Fruit fly (Drosophila melanogaster): ENCODE results near the gene Muc11A.
A peak's percentile ranks its signal among the peaks of the same experiment; 100 is the strongest.

Muc11A gene

DNA sequence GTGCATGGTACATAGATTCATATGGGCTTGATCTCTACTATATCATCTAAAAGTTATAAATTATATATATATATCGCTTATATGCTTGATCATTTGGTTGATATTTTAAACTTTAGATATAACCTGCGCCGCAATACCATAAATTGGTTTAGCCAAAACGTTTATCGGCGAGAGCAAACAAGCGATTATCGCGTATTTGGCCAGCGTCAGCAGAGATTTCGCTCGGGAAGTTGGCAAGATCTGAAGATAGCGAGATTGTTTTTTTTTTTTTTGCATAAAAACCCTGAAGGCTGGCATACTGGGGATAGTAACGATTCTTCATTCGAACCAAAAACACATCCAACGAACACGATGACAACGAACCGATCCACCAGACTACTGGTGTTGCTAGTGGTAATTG is at the start of gene Muc11A:
Gene Muc11A, plus strand, starts transcription at position 301 of the 400 bp plus-strand sequence.
- no peak for TF ChIP-seq CG10669 (GFP tag; optimal IDR thresholded peaks at IDR 0.05)
- TF ChIP-seq CG9139 (GFP tag; optimal IDR thresholded peaks at IDR 0.05), result no peak
- no peak for TF ChIP-seq CG7368 (GFP tag; optimal IDR thresholded peaks at IDR 0.05)
- TF ChIP-seq CG4318 (GFP tag; optimal IDR thresholded peaks at IDR 0.05), result no peak
- TF ChIP-seq cyc (GFP tag; optimal IDR thresholded peaks at IDR 0.05), result no peak
- TF ChIP-seq acj6 (GFP tag; optimal IDR thresholded peaks at IDR 0.05), result no peak
- no peak for TF ChIP-seq dsx (GFP tag; optimal IDR thresholded peaks at IDR 0.05; ENCODE audit: poor library complexity, severe bottlenecking)
- TF ChIP-seq esn (GFP tag; optimal IDR thresholded peaks at IDR 0.05), result no peak

DNA sequence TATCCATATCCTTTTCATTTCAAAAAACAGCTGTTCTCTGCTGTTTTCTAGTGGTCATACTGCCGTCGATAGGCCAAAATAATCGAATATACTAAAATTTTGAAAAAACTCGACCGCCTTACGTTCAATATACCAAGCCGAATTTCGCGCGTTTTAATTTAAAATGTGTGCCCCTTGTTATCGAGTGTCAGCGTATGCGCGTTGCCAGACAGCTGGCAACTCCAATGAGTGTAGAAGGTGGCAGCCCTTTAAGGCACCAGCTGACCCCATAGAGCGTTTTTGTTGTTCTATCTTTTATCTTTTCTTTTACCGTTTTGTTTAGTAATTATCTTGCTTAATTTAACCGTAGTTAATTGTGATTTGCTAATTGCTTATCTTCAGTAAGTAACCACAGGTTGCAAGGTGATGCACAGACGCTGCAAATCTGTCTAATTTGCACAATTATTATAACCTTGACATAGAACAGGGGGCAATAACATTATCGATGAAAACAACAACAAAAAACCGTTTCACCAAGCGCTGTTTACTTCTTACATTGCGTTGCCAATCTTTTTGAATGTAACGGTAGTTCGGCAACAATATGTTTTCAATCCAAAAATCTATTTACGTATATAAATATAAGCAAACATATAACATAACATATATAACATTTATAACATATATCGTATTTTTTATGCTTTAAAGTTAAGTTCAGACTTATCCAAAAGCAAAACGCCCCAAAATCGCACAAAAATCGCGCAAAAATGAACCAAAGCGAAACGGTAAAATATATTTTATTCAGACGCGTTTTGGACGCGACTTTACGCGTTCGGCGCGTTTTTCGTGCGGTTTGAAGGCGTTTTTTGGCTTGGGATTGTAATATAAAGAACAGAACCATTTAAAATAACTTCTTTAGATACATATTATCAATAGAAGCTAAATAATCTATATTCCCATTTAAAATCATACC is 47.2 kb upstream of the Muc11A start, which contains the start of the genes CG1492 and regucalcin:
Gene CG1492, minus strand, starts transcription at position 63 of the 949 bp plus-strand sequence.
Gene regucalcin, plus strand, starts transcription at position 229 of the 949 bp plus-strand sequence.
- TF ChIP-seq CG6792 (GFP tag; optimal IDR thresholded peaks at IDR 0.05) (no peak), CG15336 (GFP tag; IDR thresholded peaks at IDR 0.05) (no peak), fkh (GFP tag; optimal IDR thresholded peaks at IDR 0.05) (peak; percentile 66), esn (GFP tag; optimal IDR thresholded peaks at IDR 0.05) (no peak), Ets21C (GFP tag; optimal IDR thresholded peaks at IDR 0.05) (no peak), dsx (GFP tag; optimal IDR thresholded peaks at IDR 0.05; ENCODE audit: poor library complexity, severe bottlenecking) (peak; percentile 31), svp (GFP tag) (peak; percentile 95), Eip78C (GFP tag) (peak; percentile 6), OdsH (GFP tag; optimal IDR thresholded peaks at IDR 0.05) (no peak), CG7368 (GFP tag; optimal IDR thresholded peaks at IDR 0.05) (no peak)

DNA sequence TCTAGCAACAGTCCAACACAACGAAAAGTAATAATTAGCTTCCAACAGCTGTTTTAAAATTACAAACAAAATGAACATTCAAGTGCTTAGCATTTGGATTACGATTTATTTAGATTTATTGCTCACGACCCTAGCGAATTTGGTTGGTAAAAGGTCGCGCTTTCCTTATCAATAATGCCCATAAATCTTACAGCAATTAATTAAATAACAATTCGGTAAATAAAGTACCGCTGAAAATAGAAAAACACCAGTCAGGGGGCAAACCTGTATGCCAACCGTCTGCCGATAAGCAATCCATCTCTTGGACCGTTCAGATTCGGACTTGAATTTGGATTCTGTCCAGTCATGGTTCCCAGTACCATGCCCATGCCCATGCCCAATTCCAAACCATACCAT is 46.5 kb upstream of the Muc11A start:
- TF ChIP-seq CG11902 (GFP tag; optimal IDR thresholded peaks at IDR 0.05), result no peak
- TF ChIP-seq svp (GFP tag), result peak; percentile 83
- TF ChIP-seq CG8119 (GFP tag; IDR thresholded peaks at IDR 0.05), result no peak

DNA sequence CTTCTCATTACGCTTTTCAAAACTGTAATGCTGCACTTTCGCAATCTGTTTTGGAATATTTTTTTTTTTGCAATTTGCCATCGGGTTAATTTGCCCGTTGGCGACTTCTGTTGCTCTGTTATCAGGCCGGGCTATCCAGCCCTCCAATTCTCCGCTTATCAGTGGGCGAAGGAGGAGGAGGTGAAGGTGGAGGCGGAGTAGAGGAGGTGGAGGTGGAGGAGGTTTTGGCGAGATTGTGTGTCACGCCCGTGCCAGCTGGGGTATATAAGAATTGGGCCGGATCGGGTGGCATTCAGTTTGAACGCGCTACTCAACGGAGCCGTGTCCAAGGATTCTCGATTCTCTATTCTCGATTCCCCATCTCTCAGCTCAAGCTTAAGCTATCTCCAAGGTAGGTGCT is 45.5 kb upstream of the Muc11A start:
- TF ChIP-seq svp (GFP tag) (peak; percentile 98), CG16779 (tag; optimal IDR thresholded peaks at IDR 0.05) (no peak)

DNA sequence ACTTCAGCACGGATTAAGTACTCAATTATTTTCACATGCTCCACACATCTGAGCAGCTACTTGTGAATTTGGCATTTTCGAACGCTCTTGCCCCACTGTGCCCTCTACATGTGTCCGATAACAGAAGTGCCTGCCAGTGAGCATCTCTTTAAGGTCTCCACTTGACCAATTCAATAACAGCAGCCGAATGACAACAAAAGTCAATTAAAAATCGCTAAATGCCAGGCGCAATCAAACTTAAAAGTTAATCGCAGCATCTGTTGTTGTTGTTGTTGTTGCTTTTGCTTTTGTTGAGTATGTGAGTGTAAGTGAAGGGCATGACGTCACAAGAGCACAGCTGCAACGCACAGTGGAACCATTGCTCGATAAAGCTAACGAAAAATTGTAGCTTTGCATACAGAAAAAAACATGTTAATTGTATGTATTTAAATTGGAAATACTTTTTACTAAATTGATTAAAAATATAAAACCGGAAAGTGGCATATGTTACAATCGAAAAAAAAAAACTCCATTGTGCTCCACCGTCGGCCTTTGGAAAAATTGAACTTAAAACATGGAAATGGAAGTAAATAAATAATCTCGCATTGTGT is 44.7 kb upstream of the Muc11A start:
- TF ChIP-seq Smox (GFP tag; optimal IDR thresholded peaks at IDR 0.05) (peak; percentile 80), fkh (GFP tag; optimal IDR thresholded peaks at IDR 0.05) (no peak), CG8632 (GFP tag; optimal IDR thresholded peaks at IDR 0.05) (peak; percentile 50), fd85E (GFP tag; optimal IDR thresholded peaks at IDR 0.05) (no peak), CG3919 (GFP tag; optimal IDR thresholded peaks at IDR 0.05) (peak; percentile 73), pdm3 (GFP tag; optimal IDR thresholded peaks at IDR 0.05) (peak; percentile 72), Ets21C (GFP tag; optimal IDR thresholded peaks at IDR 0.05) (peak; percentile 45), svp (GFP tag) (peak; percentile 91), OdsH (GFP tag; optimal IDR thresholded peaks at IDR 0.05) (peak; percentile 61), cyc (GFP tag; optimal IDR thresholded peaks at IDR 0.05) (peak; percentile 69), CG10631 (GFP tag; optimal IDR thresholded peaks at IDR 0.05) (peak; percentile 56), dsx (GFP tag; optimal IDR thresholded peaks at IDR 0.05; ENCODE audit: poor library complexity, severe bottlenecking) (peak; percentile 33), Eip75B (GFP tag; optimal IDR thresholded peaks at IDR 0.05) (peak; percentile 73), salr (GFP tag; optimal IDR thresholded peaks at IDR 0.05) (peak; percentile 6 to 51), Hr38 (GFP tag; optimal IDR thresholded peaks at IDR 0.05) (no peak), CG11902 (GFP tag; optimal IDR thresholded peaks at IDR 0.05) (peak; percentile 19), CG6854 (GFP tag; optimal IDR thresholded peaks at IDR 0.05) (peak; percentile 13), eg (GFP tag; IDR thresholded peaks at IDR 0.05) (peak; percentile 55), CG4318 (GFP tag; optimal IDR thresholded peaks at IDR 0.05) (no peak), Met (GFP tag; optimal IDR thresholded peaks at IDR 0.05) (peak; percentile 78), lz (GFP tag; optimal IDR thresholded peaks at IDR 0.05) (peak; percentile 75), CG8319 (GFP tag; optimal IDR thresholded peaks at IDR 0.05) (peak; percentile 84), Lpt (GFP tag; optimal IDR thresholded peaks at IDR 0.05) (no peak), CG9139 (GFP tag; optimal IDR thresholded peaks at IDR 0.05) (no peak), CG3032 (tag; optimal IDR thresholded peaks at IDR 0.05) (peak; percentile 23), CG6276 (GFP tag; optimal IDR thresholded peaks at IDR 0.05) (no peak), CG10669 (GFP tag; optimal IDR thresholded peaks at IDR 0.05) (peak; percentile 61), Eip78C (GFP tag) (peak; percentile 89), topi (GFP tag; optimal IDR thresholded peaks at IDR 0.05) (peak; percentile 78), CG31627 (GFP tag; optimal IDR thresholded peaks at IDR 0.05) (peak; percentile 56), Sox14 (GFP tag; optimal IDR thresholded peaks at IDR 0.05) (peak; percentile 68), CG32006 (GFP tag; optimal IDR thresholded peaks at IDR 0.05) (peak; percentile 56)

Measured in whole organism, prepupa.